Worm (Caenorhabditis elegans): ENCODE results near the gene K09F5.1.

K09F5.1 gene

ce11 chrX:7781827-7782226 is 42.4 kb downstream of the K09F5.1 start:
- TF ChIP-seq lsy-2 (tag; optimal IDR thresholded peaks at IDR 0.05) (no peak), sox-4 (tag; optimal IDR thresholded peaks at IDR 0.05) (no peak), mef-2 (tag; optimal IDR thresholded peaks at IDR 0.05) (no peak), ceh-90 (tag; optimal IDR thresholded peaks at IDR 0.05) (no peak), sup-37 (GFP tag; optimal IDR thresholded peaks at IDR 0.05) (no peak), nhr-71 (tag; optimal IDR thresholded peaks at IDR 0.05) (no peak), nhr-85 (tag) (no peak), lin-14 (GFP tag; optimal IDR thresholded peaks at IDR 0.05) (no peak), snu-23 (GFP tag; optimal IDR thresholded peaks at IDR 0.05) (no peak), nhr-11 (tag; optimal IDR thresholded peaks at IDR 0.05) (no peak), fkh-10 (GFP tag; optimal IDR thresholded peaks at IDR 0.05) (no peak), efl-3 (GFP tag; optimal IDR thresholded peaks at IDR 0.05) (no peak), dpl-1 (GFP tag; optimal IDR thresholded peaks at IDR 0.05) (no peak), nhr-47 (tag; optimal IDR thresholded peaks at IDR 0.05) (no peak), ceh-8 (GFP tag; optimal IDR thresholded peaks at IDR 0.05) (no peak), ceh-82 (tag; optimal IDR thresholded peaks at IDR 0.05) (no peak)

DNA sequence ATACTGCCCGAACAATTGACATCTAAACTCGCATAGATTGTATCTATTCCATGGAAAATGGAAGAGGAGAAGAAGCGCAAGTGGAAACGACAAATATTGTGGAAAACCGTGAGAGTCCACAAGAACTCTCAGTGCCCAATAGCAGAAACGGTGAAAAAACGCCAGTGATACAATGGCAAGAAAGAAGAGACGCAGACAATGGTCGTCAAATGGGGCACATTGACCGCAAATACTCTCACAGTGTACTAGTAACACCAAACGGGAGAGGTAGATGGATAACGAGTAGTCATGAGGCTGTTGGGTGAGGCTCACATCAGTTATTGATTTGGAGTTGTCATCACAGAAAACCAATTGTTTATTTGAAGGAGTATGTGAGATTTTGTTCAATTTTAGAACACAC is 42.9 kb downstream of the K09F5.1 start, which contains the start of gene ZK154.4:
TSS of gene ZK154.4 (minus strand) at position 27 of the 400 bp plus-strand sequence.
- TF ChIP-seq irx-1 (tag; optimal IDR thresholded peaks at IDR 0.05) (no peak), unc-30 (tag; optimal IDR thresholded peaks at IDR 0.05) (no peak), dpl-1 (GFP tag; optimal IDR thresholded peaks at IDR 0.05) (peak in 2 of 3 experiments; percentile 37 to 43), snu-23 (GFP tag; optimal IDR thresholded peaks at IDR 0.05) (peak; percentile 75), nhr-47 (tag; optimal IDR thresholded peaks at IDR 0.05) (peak; percentile 66), elt-2 (tag; optimal IDR thresholded peaks at IDR 0.05) (peak; percentile 8), lin-35 (GFP tag; optimal IDR thresholded peaks at IDR 0.05) (peak; percentile 52 to 74), F16B12.6 (tag; optimal IDR thresholded peaks at IDR 0.05) (peak; percentile 91), nhr-76 (tag; optimal IDR thresholded peaks at IDR 0.05) (no peak), snpc-4 (tag; optimal IDR thresholded peaks at IDR 0.05) (no peak), nhr-71 (tag; optimal IDR thresholded peaks at IDR 0.05) (peak; percentile 70), tlp-1 (tag; optimal IDR thresholded peaks at IDR 0.05) (no peak), nhr-85 (tag) (peak; percentile 23), dsc-1 (tag; optimal IDR thresholded peaks at IDR 0.05) (peak; percentile 42), lsy-2 (tag; optimal IDR thresholded peaks at IDR 0.05) (peak; percentile 42 to 73), ama-1 (optimal IDR thresholded peaks at IDR 0.05) (no peak), skn-1 (tag; optimal IDR thresholded peaks at IDR 0.05) (peak; percentile 2), nhr-28 (tag; optimal IDR thresholded peaks at IDR 0.05) (no peak), nhr-90 (tag; optimal IDR thresholded peaks at IDR 0.05; ENCODE audit: poor library complexity) (peak; percentile 28), ztf-4 (tag; optimal IDR thresholded peaks at IDR 0.05) (peak; percentile 42), mef-2 (tag; optimal IDR thresholded peaks at IDR 0.05) (peak; percentile 8), unc-86 (tag; optimal IDR thresholded peaks at IDR 0.05) (peak; percentile 17), efl-1 (optimal IDR thresholded peaks at IDR 0.05) (peak; percentile 41 to 62), efl-1 (GFP tag; optimal IDR thresholded peaks at IDR 0.05 in 1 of 2) (peak; percentile 63 to 92), swsn-7 (tag; optimal IDR thresholded peaks at IDR 0.05) (peak; percentile 54), mab-9 (GFP tag; IDR thresholded peaks at IDR 0.05) (no peak), tbx-2 (tag; optimal IDR thresholded peaks at IDR 0.05) (peak; percentile 55), elt-3 (tag; optimal IDR thresholded peaks at IDR 0.05) (no peak), lin-15B (tag; optimal IDR thresholded peaks at IDR 0.05) (no peak), zip-4 (GFP tag; optimal IDR thresholded peaks at IDR 0.05) (no peak), ets-5 (GFP tag; IDR thresholded peaks at IDR 0.05) (no peak), isw-1 (GFP tag; IDR thresholded peaks at IDR 0.05) (peak; percentile 8; the same call in 1 of the 2 replicates), sup-37 (GFP tag; optimal IDR thresholded peaks at IDR 0.05) (no peak), pax-3 (tag; optimal IDR thresholded peaks at IDR 0.05) (no peak), ceh-88 (GFP tag; IDR thresholded peaks at IDR 0.05) (no peak), nhr-11 (tag; optimal IDR thresholded peaks at IDR 0.05) (no peak), xbp-1 (tag; optimal IDR thresholded peaks at IDR 0.05) (peak; percentile 66), ceh-90 (tag; optimal IDR thresholded peaks at IDR 0.05) (no peak), unc-130 (tag; optimal IDR thresholded peaks at IDR 0.05) (peak; percentile 48), lin-39 (tag; optimal IDR thresholded peaks at IDR 0.05) (no peak), efl-3 (GFP tag; optimal IDR thresholded peaks at IDR 0.05) (no peak), sox-4 (tag; optimal IDR thresholded peaks at IDR 0.05) (no peak), pqm-1 (tag; optimal IDR thresholded peaks at IDR 0.05) (no peak), pag-3 (tag; optimal IDR thresholded peaks at IDR 0.05; ENCODE audit: borderline replicate concordance, insufficient read depth) (no peak), ceh-82 (tag; optimal IDR thresholded peaks at IDR 0.05) (peak in 2 of 3 experiments; percentile 1 to 58), lin-14 (GFP tag; optimal IDR thresholded peaks at IDR 0.05) (peak; percentile 75), unc-98 (GFP tag; IDR thresholded peaks at IDR 0.05) (no peak), rnt-1 (tag; optimal IDR thresholded peaks at IDR 0.05) (peak; percentile 69)
